Fruit fly (Drosophila melanogaster) whole organism, pupa: Measurements from ENCODE around the gene Prosbeta6.

Experiments used
- CG10348 ChIP-seq: fragments of 200-800 bp; sonication (Bioruptor generic); IDR thresholded peaks from 2 replicates; pipeline ENCODE4 v1.3.6; 2022; ENCODE audit warnings: missing biosample characterization, missing genetic modification characterization
- CG12605 ChIP-seq: fragments of 200-800 bp; sonication (Bioruptor generic); IDR thresholded peaks from 2 replicates; pipeline ENCODE4 v1.3.6; 2022; ENCODE audit warnings: missing biosample characterization, missing genetic modification characterization
- CG13204 ChIP-seq: fragments of 200-800 bp; sonication (Bioruptor generic); optimal IDR thresholded peaks from 2 replicates; lab custom pipeline; 2018; ENCODE audit warnings: missing biosample characterization, mild to moderate bottlenecking, missing genetic modification characterization, moderate library complexity
- CG14655 ChIP-seq: fragments of 200-800 bp; sonication (Bioruptor generic); optimal IDR thresholded peaks from 3 replicates; lab custom pipeline; 2017; ENCODE audit warnings: mild to moderate bottlenecking, missing biosample characterization, missing genetic modification reagents, missing genetic modification characterization
- CG15710 ChIP-seq: fragments of 200-800 bp; sonication (Bioruptor generic); optimal IDR thresholded peaks from 2 replicates; lab custom pipeline; 2018; ENCODE audit warnings: missing biosample characterization, mild to moderate bottlenecking, missing genetic modification characterization, moderate library complexity
- CG17806 ChIP-seq: fragments of 200-800 bp; sonication (Bioruptor generic); optimal IDR thresholded peaks from 2 replicates; lab custom pipeline; 2018; ENCODE audit warnings: missing biosample characterization, mild to moderate bottlenecking, missing genetic modification characterization, moderate library complexity
- CG32121 ChIP-seq: fragments of 200-800 bp; sonication (Bioruptor generic); IDR thresholded peaks from 2 replicates; pipeline ENCODE4 v1.3.6; 2022; ENCODE audit warnings: missing biosample characterization, missing genetic modification characterization
- CG34367 ChIP-seq: fragments of 200-800 bp; sonication (Bioruptor generic); optimal IDR thresholded peaks from 2 replicates; lab custom pipeline; 2018; ENCODE audit warnings: missing biosample characterization, mild to moderate bottlenecking, missing genetic modification characterization
- CG4496 ChIP-seq: fragments of 200-800 bp; sonication (Bioruptor generic); IDR thresholded peaks from 3 replicates; pipeline ENCODE4 v1.3.6; 2022; ENCODE audit warnings: missing biosample characterization, missing genetic modification characterization
- CG8159 ChIP-seq: fragments of 200-800 bp; sonication (Bioruptor generic); optimal IDR thresholded peaks from 3 replicates; lab custom pipeline; 2018; ENCODE audit warnings: missing biosample characterization, mild to moderate bottlenecking, missing genetic modification characterization, moderate library complexity
- CG8301 ChIP-seq: fragments of 200-800 bp; sonication (Bioruptor generic); optimal IDR thresholded peaks from 2 replicates; lab custom pipeline; 2018; ENCODE audit warnings: missing biosample characterization, mild to moderate bottlenecking, missing genetic modification characterization
- CG9948 ChIP-seq: fragments of 200-800 bp; sonication (Bioruptor generic); optimal IDR thresholded peaks from 2 replicates; lab custom pipeline; 2018; ENCODE audit warnings: missing biosample characterization, mild to moderate bottlenecking, missing genetic modification characterization, moderate library complexity
- D1 ChIP-seq: fragments of 200-800 bp; sonication (Bioruptor generic); optimal IDR thresholded peaks from 2 replicates; lab custom pipeline; 2018; ENCODE audit warnings: missing biosample characterization, mild to moderate bottlenecking, missing genetic modification characterization, moderate library complexity
- EcR ChIP-seq: fragments of 200-800 bp; sonication (Bioruptor generic); optimal IDR thresholded peaks from 3 replicates; lab custom pipeline; 2019; ENCODE audit warnings: missing biosample characterization, missing genetic modification characterization, mild to moderate bottlenecking, moderate library complexity, missing genetic modification reagents
- Ets98B ChIP-seq: fragments of 200-800 bp; sonication (Bioruptor generic); IDR thresholded peaks from 2 replicates; pipeline ENCODE4 v1.3.6; 2022; ENCODE audit warnings: missing biosample characterization, missing genetic modification characterization
- Pif1A ChIP-seq: fragments of 200-800 bp; sonication (Bioruptor generic); optimal IDR thresholded peaks from 3 replicates; lab custom pipeline; 2016; ENCODE audit warnings: missing biosample characterization, missing genetic modification characterization
- Pif1B ChIP-seq: fragments of 200-800 bp; sonication (Bioruptor generic); optimal IDR thresholded peaks from 3 replicates; lab custom pipeline; 2016; ENCODE audit warnings: missing biosample characterization, missing genetic modification characterization
- Snoo ChIP-seq: fragments of 200-800 bp; sonication (Bioruptor generic); optimal IDR thresholded peaks from 3 replicates; lab custom pipeline; 2017; ENCODE audit warnings: missing biosample characterization, mild to moderate bottlenecking, missing genetic modification characterization, inconsistent platforms
- fd96Ca ChIP-seq: fragments of 200-800 bp; sonication (Bioruptor generic); IDR thresholded peaks from 3 replicates; pipeline ENCODE4 v1.3.6; 2022; ENCODE audit warnings: missing biosample characterization, missing genetic modification characterization
- gl ChIP-seq: fragments of 200-800 bp; sonication (Bioruptor generic); optimal IDR thresholded peaks from 2 replicates; lab custom pipeline; 2018; ENCODE audit warnings: missing biosample characterization, mild to moderate bottlenecking, missing genetic modification characterization
- rn ChIP-seq: fragments of 200-800 bp; sonication (Bioruptor generic); IDR thresholded peaks from 2 replicates; pipeline ENCODE4 v1.3.6; 2022; ENCODE audit warnings: missing biosample characterization, missing genetic modification characterization

Prosbeta6 gene

DNA sequence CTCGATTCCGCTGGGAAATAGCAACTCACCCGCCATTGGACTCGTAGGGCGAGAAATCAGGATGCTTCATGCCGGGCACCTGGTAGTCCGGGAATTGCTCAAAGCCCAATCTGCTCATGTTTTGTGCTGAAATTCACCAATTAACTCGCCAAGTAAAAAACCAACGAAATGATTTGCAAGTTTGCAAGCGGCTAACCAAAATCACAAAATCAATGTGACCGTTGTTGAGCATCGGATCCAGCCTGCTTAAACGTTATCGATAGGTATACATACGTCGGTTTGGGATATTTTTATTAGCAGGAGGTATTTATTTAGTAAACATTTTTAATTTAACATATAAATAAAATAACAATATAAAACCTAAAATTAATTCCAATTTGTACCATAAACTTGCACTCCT lies at the start of gene Prosbeta6:
Gene Prosbeta6, minus strand, starts transcription at position 218 of the 400 bp plus-strand sequence.
- TF ChIP-seq CG10348 (GFP tag; lab: Robert Waterston, UW) = no peak
- no peak for TF ChIP-seq CG12605
- TF ChIP-seq CG15710 (tag; lab: Kevin White, UChicago) = no peak
- TF ChIP-seq fd96Ca (GFP tag; lab: Robert Waterston, UW) = no peak
- TF ChIP-seq Pif1B (GFP tag; lab: Kevin White, UChicago) = no peak
- TF ChIP-seq, all 21 proteins: peak for 0

DNA sequence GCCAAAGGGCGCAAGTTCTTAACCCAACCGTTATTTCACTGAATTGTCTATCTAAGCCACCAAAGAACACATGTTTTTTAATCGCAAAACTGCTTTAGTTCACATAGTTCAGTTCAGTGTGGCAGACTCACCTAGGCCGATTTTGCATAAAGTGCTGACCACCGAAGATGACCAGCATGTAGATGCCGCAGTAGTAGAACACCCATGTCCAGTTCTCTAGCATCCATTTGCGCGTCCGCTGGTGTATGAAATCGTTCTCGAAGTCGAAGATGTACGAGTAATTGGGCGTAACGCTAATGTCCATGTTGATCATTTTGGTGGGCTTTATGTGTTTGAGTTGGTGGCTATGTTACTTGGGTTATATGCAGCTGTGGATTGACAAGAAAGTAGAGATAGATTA lies 48.9 kb upstream of the Prosbeta6 start:
- TF ChIP-seq EcR (GFP tag; lab: Kevin White, UChicago) = no peak
- no peak for TF ChIP-seq CG17806 (tag; lab: Kevin White, UChicago)

DNA sequence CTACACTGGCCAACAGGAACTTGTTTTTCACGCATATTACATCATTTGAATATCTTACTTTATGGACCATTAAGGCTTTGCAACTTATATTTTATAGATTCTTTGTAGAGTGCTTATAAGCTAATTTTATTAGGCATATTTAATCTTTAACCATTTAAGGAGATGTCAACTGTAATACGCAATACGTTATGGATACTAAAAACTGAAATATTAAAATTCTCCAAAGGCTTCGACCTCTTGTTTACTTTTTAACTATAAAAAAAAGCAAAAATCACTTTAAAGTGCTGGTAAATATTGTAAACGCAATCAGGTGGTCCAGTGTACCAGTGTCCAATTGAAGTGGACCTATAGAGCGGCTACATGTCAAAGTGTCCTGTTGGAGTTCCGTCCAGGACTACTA lies 46.8 kb upstream of the Prosbeta6 start:
- TF ChIP-seq fd96Ca (GFP tag; lab: Robert Waterston, UW) = peak; percentile 11; the same call in 1 of the 3 replicates
- peak; percentile 55 for TF ChIP-seq CG8301
- TF ChIP-seq CG15710 (tag; lab: Kevin White, UChicago) = peak; percentile 21
- no peak for TF ChIP-seq Pif1A (GFP tag; lab: Kevin White, UChicago)
- peak; percentile 51 for TF ChIP-seq CG8159 (tag; lab: Kevin White, UChicago)
- no peak for TF ChIP-seq rn (GFP tag; lab: Robert Waterston, UW)
- TF ChIP-seq CG4496 = no peak
- no peak for TF ChIP-seq CG13204
- no peak for TF ChIP-seq gl
- no peak for TF ChIP-seq Pif1B (GFP tag; lab: Kevin White, UChicago)
- TF ChIP-seq CG14655 (GFP tag; lab: Kevin White, UChicago) = peak; percentile 68
- peak; percentile 58 for TF ChIP-seq CG9948
- TF ChIP-seq Snoo (tag; lab: Kevin White, UChicago) = no peak
- TF ChIP-seq CG17806 (tag; lab: Kevin White, UChicago) = peak; percentile 25
- no peak for TF ChIP-seq Ets98B (GFP tag; lab: Robert Waterston, UW)
- TF ChIP-seq CG12605 = no peak
- TF ChIP-seq CG34367 (tag; lab: Kevin White, UChicago) = peak; percentile 6

DNA sequence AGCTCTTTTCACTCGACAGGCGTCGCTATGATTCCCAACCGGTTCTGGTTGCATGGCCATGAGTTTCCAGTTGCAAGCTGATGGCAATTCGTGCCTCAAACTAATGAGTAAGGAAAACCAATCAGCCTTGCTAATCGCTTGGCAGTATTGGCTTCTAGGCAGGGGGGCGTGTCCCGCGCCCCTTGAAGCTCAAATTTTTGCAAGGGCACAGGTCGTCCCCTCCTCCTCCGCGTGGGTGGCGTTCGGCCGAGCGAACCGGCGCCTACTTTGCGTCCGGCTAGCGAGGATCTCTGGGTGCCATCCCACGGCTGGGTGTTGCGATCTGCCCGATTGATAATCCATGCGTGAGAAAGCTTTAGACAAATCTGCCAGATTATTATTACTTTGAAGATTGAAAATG lies 43.5 kb upstream of the Prosbeta6 start:
- no peak for TF ChIP-seq EcR (GFP tag; lab: Kevin White, UChicago)
- TF ChIP-seq CG34367 (tag; lab: Kevin White, UChicago) = no peak
- TF ChIP-seq CG15710 (tag; lab: Kevin White, UChicago) = no peak
- TF ChIP-seq CG32121 (GFP tag; lab: Robert Waterston, UW) = no peak
- no peak for TF ChIP-seq rn (GFP tag; lab: Robert Waterston, UW)
- no peak for TF ChIP-seq gl
- TF ChIP-seq fd96Ca (GFP tag; lab: Robert Waterston, UW) = no peak
- TF ChIP-seq Snoo (tag; lab: Kevin White, UChicago) = no peak
- TF ChIP-seq, all 21 proteins: peak for 0

DNA sequence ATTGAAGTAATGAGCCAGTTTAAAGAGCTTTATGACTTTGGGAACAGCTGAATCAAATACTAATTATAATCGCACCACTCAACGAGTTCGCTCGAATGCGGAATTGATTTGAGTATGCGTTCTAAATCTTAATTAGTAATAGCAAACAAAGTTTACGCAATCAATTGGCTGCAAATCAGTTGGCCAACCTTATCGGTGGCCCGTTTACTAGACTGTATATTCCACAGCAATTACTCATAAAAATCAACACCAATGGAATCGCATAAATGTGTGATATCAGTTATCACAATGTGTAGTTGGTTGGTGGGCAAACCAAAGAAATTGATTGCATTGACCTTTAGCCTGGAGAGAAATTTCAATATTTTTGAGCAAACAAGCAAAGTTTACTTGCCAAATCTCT lies 42.3 kb upstream of the Prosbeta6 start:
- TF ChIP-seq CG17806 (tag; lab: Kevin White, UChicago) (no peak), CG8159 (tag; lab: Kevin White, UChicago) (no peak), CG12605 (no peak), gl (no peak), CG8301 (no peak)

DNA sequence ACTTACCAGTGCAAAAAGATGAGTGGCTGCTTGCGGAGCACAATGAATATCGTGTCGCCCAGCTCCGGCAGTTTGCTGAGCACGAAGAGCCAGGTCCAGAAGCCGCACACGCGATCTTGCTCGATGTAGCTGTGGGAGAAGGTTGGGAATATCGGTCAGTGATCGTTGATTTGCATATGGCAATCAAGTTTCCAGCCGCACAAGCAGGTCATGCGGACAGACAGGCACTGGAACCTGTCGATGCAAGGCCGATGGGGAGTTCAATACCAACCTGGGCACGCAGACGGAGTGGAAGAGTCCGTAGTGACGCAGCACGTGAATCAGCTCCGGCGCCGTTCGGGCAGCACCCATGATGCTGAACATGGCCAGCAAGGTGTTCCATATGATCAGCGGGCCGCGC lies 40.9 kb upstream of the Prosbeta6 start:
- TF ChIP-seq CG17806 (tag; lab: Kevin White, UChicago) (no peak), EcR (GFP tag; lab: Kevin White, UChicago) (peak; percentile 80)

DNA sequence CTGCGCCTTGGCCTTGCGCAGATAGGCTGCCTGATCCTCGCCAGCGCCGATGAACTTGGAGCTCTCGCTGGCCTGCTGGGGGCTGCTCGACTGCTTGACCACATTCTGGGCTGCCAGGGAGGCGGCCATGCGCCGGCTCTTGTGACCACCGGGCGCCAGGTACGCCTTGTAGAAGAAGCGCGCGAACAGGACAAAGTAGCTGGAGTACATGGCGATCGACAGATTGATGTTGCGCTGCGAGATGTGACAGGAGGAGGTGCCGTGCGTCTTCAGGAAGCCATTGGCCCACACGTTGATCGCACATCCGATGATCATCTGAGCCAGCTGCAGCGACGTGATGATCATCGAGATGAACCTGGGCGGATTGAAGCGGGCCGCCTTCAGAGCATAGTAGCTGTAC lies 39.9 kb upstream of the Prosbeta6 start:
- TF ChIP-seq rn (GFP tag; lab: Robert Waterston, UW) (no peak), Pif1A (GFP tag; lab: Kevin White, UChicago) (no peak), Ets98B (GFP tag; lab: Robert Waterston, UW) (no peak), D1 (no peak), CG32121 (GFP tag; lab: Robert Waterston, UW) (no peak), CG17806 (tag; lab: Kevin White, UChicago) (no peak), Pif1B (GFP tag; lab: Kevin White, UChicago) (no peak), CG4496 (no peak), EcR (GFP tag; lab: Kevin White, UChicago) (no peak), CG15710 (tag; lab: Kevin White, UChicago) (no peak), CG9948 (no peak), CG13204 (no peak), Snoo (tag; lab: Kevin White, UChicago) (no peak), CG8159 (tag; lab: Kevin White, UChicago) (no peak), CG10348 (GFP tag; lab: Robert Waterston, UW) (no peak), fd96Ca (GFP tag; lab: Robert Waterston, UW) (no peak)
